Fruit fly (Drosophila melanogaster) whole organism, embryonic: ENCODE results near the gene CG33096.
A peak's percentile ranks its signal among the peaks of the same experiment; 100 is the strongest.

Experiments used
- Abd-B ChIP-seq: fragments of 200-800 bp; sonication (Bioruptor generic); optimal IDR thresholded peaks from 2 replicates; lab custom pipeline; 2018; ENCODE audit warnings: missing biosample characterization, mild to moderate bottlenecking, missing genetic modification characterization, moderate library complexity
- Atf6 ChIP-seq: fragments of 200-800 bp; sonication (Bioruptor generic); IDR thresholded peaks from 2 replicates; pipeline ENCODE4 v1.3.6; 2022; ENCODE audit warnings: missing biosample characterization, missing genetic modification characterization
- BEAF-32 ChIP-seq: fragments of 200-800 bp; sonication (Bioruptor generic); optimal IDR thresholded peaks from 3 replicates; lab custom pipeline; 2017; ENCODE audit warnings: missing biosample characterization, missing genetic modification characterization, mild to moderate bottlenecking, moderate library complexity, missing genetic modification reagents
- Bdp1 ChIP-seq: fragments of 200-800 bp; sonication (Bioruptor generic); optimal IDR thresholded peaks from 3 replicates; lab custom pipeline; 2016; ENCODE audit warnings: missing biosample characterization, missing genetic modification characterization
- C15 ChIP-seq: fragments of 200-800 bp; sonication (Bioruptor generic); IDR thresholded peaks from 3 replicates; pipeline ENCODE4 v1.3.6; 2022; ENCODE audit warnings: missing biosample characterization, missing genetic modification characterization
- CG10565 ChIP-seq: fragments of 200-800 bp; sonication (Bioruptor generic); optimal IDR thresholded peaks from 3 replicates; lab custom pipeline; 2016; ENCODE audit warnings: missing biosample characterization, mild to moderate bottlenecking, missing genetic modification characterization
- CG10959 ChIP-seq: fragments of 200-800 bp; sonication (Bioruptor generic); IDR thresholded peaks from 2 replicates; pipeline ENCODE4 v1.3.6; 2022; ENCODE audit warnings: missing biosample characterization, missing genetic modification characterization
- CG11560 ChIP-seq: fragments of 200-800 bp; sonication (Bioruptor generic); IDR thresholded peaks from 3 replicates; pipeline ENCODE4 v1.3.6; 2022; ENCODE audit warnings: missing biosample characterization, missing genetic modification characterization
- CG11723 ChIP-seq: fragments of 200-800 bp; sonication (Bioruptor generic); optimal IDR thresholded peaks from 2 replicates; lab custom pipeline; 2017; ENCODE audit warnings: missing biosample characterization, mild to moderate bottlenecking, missing genetic modification characterization
- CG12236 ChIP-seq: fragments of 200-800 bp; sonication (Bioruptor generic); optimal IDR thresholded peaks from 2 replicates; lab custom pipeline; 2016; ENCODE audit warnings: missing biosample characterization, missing genetic modification characterization
- CG12659 ChIP-seq: fragments of 200-800 bp; sonication (Bioruptor generic); optimal IDR thresholded peaks from 3 replicates; lab custom pipeline; 2017; ENCODE audit warnings: mild to moderate bottlenecking, missing biosample characterization, missing genetic modification reagents, missing genetic modification characterization
- CG12769 ChIP-seq: fragments of 200-800 bp; sonication (Bioruptor generic); optimal IDR thresholded peaks from 2 replicates; lab custom pipeline; 2019; ENCODE audit warnings: missing biosample characterization, mild to moderate bottlenecking, missing genetic modification characterization, moderate library complexity
- CG14710 ChIP-seq: fragments of 200-800 bp; sonication (Bioruptor generic); optimal IDR thresholded peaks from 3 replicates; lab custom pipeline; 2019; ENCODE audit warnings: missing biosample characterization, mild to moderate bottlenecking, missing genetic modification characterization, moderate library complexity
- CG15601 ChIP-seq: fragments of 200-800 bp; sonication (Bioruptor generic); optimal IDR thresholded peaks from 3 replicates; lab custom pipeline; 2019; ENCODE audit warnings: missing biosample characterization, mild to moderate bottlenecking, missing genetic modification characterization, moderate library complexity
- CG17912 ChIP-seq: fragments of 200-800 bp; sonication (Bioruptor generic); optimal IDR thresholded peaks from 2 replicates; lab custom pipeline; 2018; ENCODE audit warnings: missing biosample characterization, mild to moderate bottlenecking, missing genetic modification characterization
- CG18476 ChIP-seq: fragments of 200-800 bp; sonication (Bioruptor generic); optimal IDR thresholded peaks from 2 replicates; lab custom pipeline; 2016; ENCODE audit warnings: missing biosample characterization, mild to moderate bottlenecking, missing genetic modification characterization
- CG2120 ChIP-seq: fragments of 200-800 bp; sonication (Bioruptor generic); optimal IDR thresholded peaks from 3 replicates; lab custom pipeline; 2016; ENCODE audit warnings: missing biosample characterization, missing genetic modification characterization
- CG3281 ChIP-seq: fragments of 200-800 bp; sonication (Bioruptor generic); optimal IDR thresholded peaks from 3 replicates; lab custom pipeline; 2017; ENCODE audit warnings: missing biosample characterization, mild to moderate bottlenecking, missing genetic modification characterization
- CG43689 ChIP-seq: fragments of 200-800 bp; sonication (Bioruptor generic); IDR thresholded peaks from 2 replicates; pipeline ENCODE4 v1.3.6; 2022; ENCODE audit warnings: missing biosample characterization, missing genetic modification characterization
- CG6175 ChIP-seq: fragments of 200-800 bp; sonication (Bioruptor generic); IDR thresholded peaks from 3 replicates; pipeline ENCODE4 v1.3.6; 2022; ENCODE audit warnings: missing biosample characterization, missing genetic modification characterization
- CG8478 ChIP-seq: fragments of >200 bp; optimal IDR thresholded peaks from 2 replicates; lab custom pipeline; 2018
- Camta ChIP-seq: fragments of 200-800 bp; sonication (Bioruptor generic); optimal IDR thresholded peaks from 2 replicates; lab custom pipeline; 2016; ENCODE audit warnings: missing biosample characterization, missing genetic modification characterization
- Dip2 ChIP-seq: fragments of 200-800 bp; sonication (Bioruptor generic); IDR thresholded peaks from 2 replicates; pipeline ENCODE4 v1.3.6; 2022; ENCODE audit warnings: missing biosample characterization, missing genetic modification characterization
- HHEX ChIP-seq: fragments of 200-800 bp; sonication (Bioruptor generic); optimal IDR thresholded peaks from 3 replicates; lab custom pipeline; 2017; ENCODE audit warnings: missing biosample characterization, mild to moderate bottlenecking, missing genetic modification characterization, missing genetic modification reagents
- HLH54F ChIP-seq: fragments of 200-800 bp; sonication (Bioruptor generic); optimal IDR thresholded peaks from 3 replicates; lab custom pipeline; 2016; ENCODE audit warnings: missing biosample characterization, missing genetic modification characterization
- Nf-YA ChIP-seq: fragments of 200-800 bp; sonication (Bioruptor generic); IDR thresholded peaks from 2 replicates; pipeline ENCODE4 v1.3.6; 2022; ENCODE audit warnings: missing biosample characterization, missing genetic modification characterization
- Ssrp ChIP-seq: fragments of 200-800 bp; sonication (Bioruptor generic); optimal IDR thresholded peaks from 2 replicates; lab custom pipeline; 2018; ENCODE audit warnings: missing biosample characterization, mild to moderate bottlenecking, missing genetic modification characterization, moderate library complexity
- Trl ChIP-seq, 3 experiments: fragments of >200 bp in 2 of 3; fragments of 200-800 bp in 1 of 3; sonication (Bioruptor generic) in 1 of 3; optimal IDR thresholded peaks; 2 replicates in 1 of 3; 3 replicates in 2 of 3; lab custom pipeline; 2016 to 2017; ENCODE audit warnings: missing biosample characterization in 1 of 3, missing genetic modification characterization in 1 of 3
- Xbp1 ChIP-seq: fragments of 200-800 bp; sonication (Bioruptor generic); optimal IDR thresholded peaks from 3 replicates; lab custom pipeline; 2016; ENCODE audit warnings: missing biosample characterization, mild to moderate bottlenecking, missing genetic modification characterization
- ac ChIP-seq: fragments of 200-800 bp; sonication (Bioruptor generic); optimal IDR thresholded peaks from 3 replicates; lab custom pipeline; 2017; ENCODE audit warnings: missing biosample characterization, mild to moderate bottlenecking, missing genetic modification characterization
- ase ChIP-seq: fragments of 200-800 bp; sonication (Bioruptor generic); IDR thresholded peaks from 3 replicates; pipeline ENCODE4 v1.3.6; 2022; ENCODE audit warnings: missing biosample characterization, missing genetic modification characterization
- cad ChIP-seq: fragments of >200 bp; optimal IDR thresholded peaks from 2 replicates; lab custom pipeline; 2017; ENCODE audit warnings: missing biosample characterization, missing genetic modification characterization
- chn ChIP-seq: fragments of 200-800 bp; sonication (Bioruptor generic); optimal IDR thresholded peaks from 2 replicates; lab custom pipeline; 2016; ENCODE audit warnings: missing biosample characterization, missing genetic modification characterization
- dati ChIP-seq: fragments of 200-800 bp; sonication (Bioruptor generic); IDR thresholded peaks from 2 replicates; pipeline ENCODE4 v1.3.6; 2022; ENCODE audit warnings: missing biosample characterization, missing genetic modification characterization
- eve ChIP-seq, 2 experiments: fragments of >200 bp; optimal IDR thresholded peaks; 2 replicates each; lab custom pipeline; 2017; ENCODE audit warnings: missing biosample characterization in 2 of 2, missing genetic modification characterization in 2 of 2
- exex ChIP-seq: fragments of 200-800 bp; sonication (Bioruptor generic); optimal IDR thresholded peaks from 4 replicates; lab custom pipeline; 2018; ENCODE audit warnings: missing biosample characterization, mild to moderate bottlenecking, missing genetic modification characterization, moderate library complexity
- ftz-f1 ChIP-seq: fragments of 200-800 bp; sonication (Bioruptor generic); optimal IDR thresholded peaks from 2 replicates; lab custom pipeline; 2016; ENCODE audit warnings: missing biosample characterization, missing genetic modification characterization
- knrl ChIP-seq: fragments of 200-800 bp; sonication (Bioruptor generic); IDR thresholded peaks from 3 replicates; pipeline ENCODE4 v1.3.6; 2022; ENCODE audit warnings: missing biosample characterization, missing genetic modification characterization; ENCODE audit not compliant: partially characterized antibody
- lilli ChIP-seq: fragments of 200-800 bp; sonication (Bioruptor generic); optimal IDR thresholded peaks from 3 replicates; lab custom pipeline; 2016; ENCODE audit warnings: missing biosample characterization, missing genetic modification characterization
- maf-S ChIP-seq: fragments of 200-800 bp; sonication (Bioruptor generic); optimal IDR thresholded peaks from 2 replicates; lab custom pipeline; 2016; ENCODE audit warnings: missing biosample characterization, missing genetic modification characterization
- mam ChIP-seq: fragments of 200-800 bp; sonication (Bioruptor generic); optimal IDR thresholded peaks from 3 replicates; lab custom pipeline; 2016; ENCODE audit warnings: missing biosample characterization, missing genetic modification characterization
- onecut ChIP-seq: fragments of 200-800 bp; sonication (Bioruptor generic); IDR thresholded peaks from 2 replicates; pipeline ENCODE4 v1.3.6; 2022; ENCODE audit warnings: missing biosample characterization, missing genetic modification characterization
- pita ChIP-seq: fragments of 200-800 bp; sonication (Bioruptor generic); optimal IDR thresholded peaks from 2 replicates; lab custom pipeline; 2017; ENCODE audit warnings: missing biosample characterization, mild to moderate bottlenecking, missing genetic modification characterization
- psq ChIP-seq: fragments of 200-800 bp; sonication (Bioruptor generic); optimal IDR thresholded peaks from 2 replicates; lab custom pipeline; 2017; ENCODE audit warnings: missing biosample characterization, missing genetic modification characterization
- pum ChIP-seq: fragments of 200-800 bp; sonication (Bioruptor generic); optimal IDR thresholded peaks from 2 replicates; lab custom pipeline; 2016; ENCODE audit warnings: missing biosample characterization, missing genetic modification characterization
- pzg ChIP-seq: fragments of 200-800 bp; sonication (Bioruptor generic); optimal IDR thresholded peaks from 3 replicates; lab custom pipeline; 2018; ENCODE audit warnings: missing biosample characterization, mild to moderate bottlenecking, missing genetic modification characterization, moderate library complexity
- sd ChIP-seq: fragments of 200-800 bp; sonication (Bioruptor generic); optimal IDR thresholded peaks from 3 replicates; lab custom pipeline; 2018; ENCODE audit warnings: missing biosample characterization, mild to moderate bottlenecking, missing genetic modification characterization, moderate library complexity
- tio ChIP-seq: fragments of 200-800 bp; sonication (Bioruptor generic); optimal IDR thresholded peaks from 2 replicates; lab custom pipeline; 2017; ENCODE audit warnings: missing biosample characterization, missing genetic modification characterization, inconsistent platforms
- ttk ChIP-seq: fragments of 200-800 bp; sonication (Bioruptor generic); IDR thresholded peaks from 2 replicates; pipeline ENCODE4 v2.1.2; 2022; ENCODE audit warnings: missing biosample characterization, missing genetic modification characterization
- usp ChIP-seq: fragments of >200 bp; optimal IDR thresholded peaks from 2 replicates; lab custom pipeline; 2017; ENCODE audit warnings: missing biosample characterization, missing genetic modification characterization
- vvl ChIP-seq: fragments of 200-800 bp; sonication (Bioruptor generic); IDR thresholded peaks from 2 replicates; pipeline ENCODE4 v1.3.6; 2022; ENCODE audit warnings: missing biosample characterization, missing genetic modification characterization

CG33096 gene

dm6 chr3R:25054451-25055188 lies 42.9 kb upstream of the CG33096 start, which contains the start of gene CG31109 (continued):
- TF ChIP-seq CG10565 (GFP tag; lab: Kevin White, UChicago) (no peak), CG3281 (GFP tag; lab: Kevin White, UChicago) (no peak), usp (no peak), ac (GFP tag; lab: Kevin White, UChicago) (no peak), pzg (GFP tag; lab: Kevin White, UChicago) (peak; percentile 77), C15 (GFP tag; lab: Robert Waterston, UW) (no peak), CG11560 (tag; lab: Robert Waterston, UW) (no peak), sd (tag; lab: Kevin White, UChicago) (peak; percentile 26), CG11723 (GFP tag; lab: Kevin White, UChicago) (no peak), BEAF-32 (GFP tag; lab: Kevin White, UChicago) (peak; percentile 71), CG15601 (tag; lab: Kevin White, UChicago) (peak; percentile 36), CG43689 (GFP tag; lab: Robert Waterston, UW) (no peak), Ssrp (no peak), Xbp1 (GFP tag; lab: Kevin White, UChicago) (peak; percentile 20), Camta (GFP tag; lab: Kevin White, UChicago) (no peak), pum (GFP tag; lab: Kevin White, UChicago) (peak; percentile 26), mam (GFP tag; lab: Kevin White, UChicago) (peak; percentile 43), CG2120 (GFP tag; lab: Kevin White, UChicago) (peak; percentile 64), eve (GFP tag; optimal IDR thresholded peaks at IDR 0.05; lab: Kevin White, UChicago) (peak in 1 of 2 experiments; percentile 56), CG12659 (GFP tag; lab: Kevin White, UChicago) (peak; percentile 48), chn (GFP tag; lab: Kevin White, UChicago) (no peak), pita (GFP tag; lab: Kevin White, UChicago) (no peak), Dip2 (no peak), Bdp1 (GFP tag; lab: Kevin White, UChicago) (no peak), CG17912 (GFP tag; lab: Kevin White, UChicago) (no peak), cad (no peak), dati (GFP tag; lab: Robert Waterston, UW) (no peak), tio (no peak), onecut (GFP tag; lab: Robert Waterston, UW) (peak; percentile 60), CG12236 (GFP tag; lab: Kevin White, UChicago) (no peak), CG18476 (no peak), CG14710 (peak; percentile 70), ttk (GFP tag; lab: Robert Waterston, UW) (no peak), CG6175 (no peak), CG12769 (tag; lab: Kevin White, UChicago) (no peak), exex (tag; lab: Kevin White, UChicago) (no peak), knrl (GFP tag; lab: Robert Waterston, UW) (no peak), Trl (optimal IDR thresholded peaks at IDR 0.05; lab: Kevin White, UChicago) (no peak), Trl (GFP tag; optimal IDR thresholded peaks at IDR 0.05; lab: Kevin White, UChicago) (peak; percentile 33), Abd-B (GFP tag; lab: Kevin White, UChicago) (no peak), maf-S (GFP tag; lab: Kevin White, UChicago) (no peak), lilli (peak; percentile 60), Atf6 (no peak), CG8478 (no peak), psq (no peak), ftz-f1 (GFP tag; lab: Kevin White, UChicago) (no peak), Nf-YA (GFP tag; lab: Robert Waterston, UW) (no peak), ase (GFP tag; lab: Robert Waterston, UW) (no peak), HLH54F (GFP tag; lab: Kevin White, UChicago) (no peak), CG10959 (GFP tag; lab: Robert Waterston, UW) (no peak), HHEX (GFP tag; lab: Kevin White, UChicago) (no peak), vvl (GFP tag; lab: Robert Waterston, UW) (no peak)
